Fruit fly (Drosophila melanogaster) whole organism, larva: Measurements from ENCODE around the gene nmo.

Experiments
- noc ChIP-seq: fragments of 200-800 bp; sonication (Bioruptor generic); optimal IDR thresholded peaks from 3 replicates; lab custom pipeline; 2019; ENCODE audit warnings: missing biosample characterization, mild to moderate bottlenecking, missing genetic modification characterization, moderate library complexity

The nmo gene

DNA sequence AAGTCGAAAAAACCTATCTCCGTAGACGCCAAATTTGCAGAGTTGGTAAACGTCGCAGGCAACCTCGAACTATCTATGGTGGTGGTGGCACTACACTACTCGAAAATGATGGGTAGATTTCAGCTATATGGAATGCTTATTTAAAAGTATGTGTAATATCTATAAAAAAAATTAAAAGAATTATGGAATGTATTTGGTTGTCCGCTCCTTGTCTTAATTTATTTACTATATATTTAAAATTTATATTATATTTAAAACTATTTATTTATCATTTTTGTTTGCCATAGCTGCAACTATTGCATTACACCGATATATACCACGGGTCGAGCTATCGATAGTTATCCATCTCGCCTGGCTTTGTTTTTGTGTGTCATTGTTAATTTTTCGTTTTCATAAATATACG, 2.8 kb upstream of the nmo start, which contains the start of the genes HP4 and CG8209:
HP4 (minus strand) TSS at position 74 of the 403 bp plus-strand sequence.
CG8209 (plus strand) TSS at position 326 of the 403 bp plus-strand sequence.
- peak; percentile 83 for TF ChIP-seq noc (tag; lab: Kevin White, UChicago)

DNA sequence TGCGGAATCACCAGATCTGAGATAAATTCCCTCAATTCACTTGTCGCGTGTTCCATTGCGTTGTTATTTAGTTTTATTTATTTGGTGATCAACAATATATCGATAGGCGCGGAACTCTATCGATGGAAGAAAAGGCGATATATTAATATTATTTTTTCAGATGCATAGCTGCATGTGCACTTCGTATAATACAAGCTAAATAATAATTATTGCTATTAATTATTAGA, 383 bp upstream of the nmo start, which contains the start of gene Pop4:
Pop4 (minus strand) TSS at position 101 of the 227 bp plus-strand sequence.
- no peak for TF ChIP-seq noc (tag; lab: Kevin White, UChicago)

DNA sequence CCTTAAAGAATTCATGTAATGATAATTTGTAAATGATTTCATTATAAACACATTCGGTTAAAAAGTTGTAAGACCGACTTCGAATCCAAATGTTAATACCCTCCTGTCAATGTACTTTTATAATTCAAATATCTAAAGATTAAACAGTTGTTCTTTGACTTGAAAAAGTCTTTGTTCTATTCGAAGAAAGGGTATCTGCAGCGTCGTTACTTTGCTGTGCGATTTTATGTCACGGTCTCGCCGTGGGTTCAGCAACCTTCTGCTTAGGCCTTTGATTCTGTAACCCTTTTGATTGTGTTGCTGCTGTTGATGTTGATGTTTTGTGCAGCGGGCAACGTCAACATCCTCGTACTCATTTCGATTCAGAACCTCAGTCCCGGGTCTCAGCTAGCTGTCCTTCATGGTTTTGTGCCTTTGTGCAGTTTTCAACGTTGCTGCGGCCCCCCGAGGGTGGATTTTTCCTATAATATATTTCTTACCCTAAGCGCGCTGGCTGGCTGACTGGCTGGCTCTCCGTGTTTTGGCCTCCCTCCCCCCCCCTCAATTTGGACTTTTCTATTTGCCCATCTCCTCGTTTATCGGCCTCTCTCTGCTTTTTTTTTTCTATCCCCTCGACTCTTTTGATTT, 2.5 kb downstream of the nmo start:
- TF ChIP-seq noc (tag; lab: Kevin White, UChicago): no peak

DNA sequence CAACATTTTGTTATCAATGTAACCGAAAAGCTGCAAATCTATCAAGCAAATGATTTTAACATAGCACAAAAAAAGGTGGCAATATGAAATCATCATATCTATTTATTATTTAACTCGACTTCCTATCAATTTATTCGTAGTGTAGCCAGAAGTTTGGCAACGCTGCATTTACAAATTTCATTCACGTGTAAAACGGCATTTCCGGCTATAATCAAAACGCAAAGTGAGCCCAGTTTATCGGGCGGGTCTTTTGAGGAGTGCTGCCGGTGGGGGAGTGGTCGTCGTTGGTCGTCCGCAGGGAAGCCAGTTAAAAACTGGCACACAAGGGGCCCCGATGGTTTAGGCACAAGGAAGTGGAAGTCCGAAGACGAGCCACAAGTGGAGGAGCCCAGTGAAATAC, 3.1 kb downstream of the nmo start:
- no peak for TF ChIP-seq noc (tag; lab: Kevin White, UChicago)

DNA sequence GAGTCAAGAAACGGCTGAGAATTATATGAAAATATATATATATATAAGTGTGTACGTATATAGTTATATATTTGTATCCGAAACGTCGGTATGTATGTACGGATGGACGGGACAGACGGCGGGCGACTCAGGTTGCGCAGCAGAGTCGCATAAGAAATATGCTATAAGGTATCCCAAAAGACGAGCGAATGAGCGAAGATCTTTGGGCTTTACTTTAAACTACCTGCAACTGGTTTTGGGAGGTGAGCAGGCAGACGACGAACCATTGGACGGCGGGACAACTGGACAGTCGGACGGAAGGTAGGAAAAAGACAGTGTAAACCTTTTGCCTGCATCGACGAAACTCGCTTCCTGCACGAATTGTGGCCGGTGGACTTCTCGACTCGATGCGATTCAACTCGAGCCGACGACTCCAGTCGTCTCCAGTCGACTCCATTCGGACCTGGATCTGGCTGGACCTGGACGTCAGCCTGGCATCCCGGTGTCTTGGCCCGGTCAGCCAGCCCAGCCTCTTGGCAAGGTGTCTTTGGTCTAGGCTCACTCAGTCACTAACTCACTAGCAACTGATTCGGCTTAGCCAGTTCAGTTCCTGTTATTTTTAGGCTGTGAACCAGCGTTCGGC, 4.9 kb downstream of the nmo start:
- TF ChIP-seq noc (tag; lab: Kevin White, UChicago): no peak

DNA sequence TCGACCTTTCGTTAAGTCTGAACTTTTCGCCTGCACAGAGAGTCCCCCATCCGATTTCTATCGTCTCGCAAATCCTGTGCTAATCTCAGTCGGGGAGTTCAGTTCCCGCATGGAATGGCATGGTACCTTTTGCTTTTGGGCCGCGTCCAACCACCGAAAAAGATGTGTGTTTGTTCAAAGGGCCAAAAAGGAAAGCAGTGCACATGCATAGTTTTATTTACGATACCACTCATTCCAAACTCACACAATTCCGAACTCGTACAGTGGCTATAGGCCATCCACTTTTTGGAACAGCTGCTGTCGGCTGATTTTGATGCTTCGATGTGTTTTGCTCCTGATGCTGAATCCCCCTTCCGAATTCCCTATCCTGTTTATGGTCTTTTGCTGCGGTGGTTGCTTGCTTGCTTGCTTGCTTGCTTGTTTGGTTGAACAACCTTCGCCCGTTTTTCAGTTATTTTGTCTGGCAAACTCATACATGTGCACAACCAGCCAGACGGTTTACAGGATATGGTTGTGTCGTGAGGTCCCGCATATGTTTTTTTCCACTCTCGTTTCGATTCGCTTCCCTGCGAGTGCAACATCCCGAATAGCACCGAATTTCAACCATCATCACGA, 5.9 kb downstream of the nmo start:
- no peak for TF ChIP-seq noc (tag; lab: Kevin White, UChicago)

DNA sequence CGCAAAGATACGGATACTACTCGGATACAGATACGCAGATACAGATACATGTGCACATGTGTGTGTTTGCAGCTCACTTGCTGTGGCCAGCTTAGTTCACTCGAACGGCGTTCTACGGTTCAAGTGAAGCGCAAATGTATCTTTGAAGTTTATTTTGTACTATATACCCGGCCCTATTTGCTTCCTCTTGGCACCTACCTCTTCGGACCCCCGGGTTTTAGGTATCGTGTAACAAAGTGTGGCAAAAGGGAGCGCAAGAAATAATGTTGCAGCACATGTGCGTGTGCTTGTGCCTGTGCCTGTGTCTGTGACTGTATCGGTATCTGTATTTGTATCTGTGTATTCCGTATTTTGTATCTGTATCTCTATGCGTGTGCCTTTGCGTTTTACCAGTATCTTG, 9.6 kb downstream of the nmo start:
- TF ChIP-seq noc (tag; lab: Kevin White, UChicago): no peak

DNA sequence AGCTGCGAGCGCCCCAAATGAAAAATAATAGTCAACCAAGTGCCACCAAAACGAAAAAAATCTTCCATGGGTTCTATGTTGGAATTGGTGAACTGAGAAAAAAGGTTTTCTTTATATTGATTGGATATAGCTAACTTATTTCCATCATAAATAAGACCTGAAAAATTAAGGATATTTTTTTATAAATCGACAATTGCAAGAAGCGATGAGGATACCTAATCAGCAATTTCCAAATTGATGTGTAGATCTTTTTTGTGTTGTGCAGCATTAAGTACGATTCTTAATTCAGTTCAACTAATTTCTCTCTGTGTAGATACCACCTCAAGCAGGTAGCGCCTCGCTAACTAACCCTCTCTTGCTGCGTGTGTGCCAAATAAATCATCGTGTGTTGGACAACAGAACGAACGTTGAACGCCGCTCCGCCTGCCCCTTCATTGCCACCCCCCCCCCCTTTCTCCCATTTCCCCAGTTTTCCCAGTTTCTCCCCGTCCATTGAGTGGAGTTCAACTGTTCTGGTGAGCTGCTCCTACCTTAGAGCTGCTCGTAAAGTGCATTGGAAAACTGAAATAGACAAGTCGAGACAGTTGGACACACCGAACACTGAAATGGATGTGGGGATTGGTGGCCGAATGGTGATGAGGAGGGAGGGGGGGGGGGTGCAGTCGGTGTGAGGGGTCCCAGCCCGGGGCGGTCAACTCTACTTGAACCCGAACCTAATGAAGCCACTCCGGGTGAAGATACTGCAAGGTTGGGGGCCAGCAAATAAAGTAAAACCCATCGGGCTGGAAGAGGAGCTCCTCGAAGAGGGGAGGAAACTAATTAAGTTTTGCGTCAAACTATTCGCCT, 10.2 kb downstream of the nmo start:
- no peak for TF ChIP-seq noc (tag; lab: Kevin White, UChicago)

DNA sequence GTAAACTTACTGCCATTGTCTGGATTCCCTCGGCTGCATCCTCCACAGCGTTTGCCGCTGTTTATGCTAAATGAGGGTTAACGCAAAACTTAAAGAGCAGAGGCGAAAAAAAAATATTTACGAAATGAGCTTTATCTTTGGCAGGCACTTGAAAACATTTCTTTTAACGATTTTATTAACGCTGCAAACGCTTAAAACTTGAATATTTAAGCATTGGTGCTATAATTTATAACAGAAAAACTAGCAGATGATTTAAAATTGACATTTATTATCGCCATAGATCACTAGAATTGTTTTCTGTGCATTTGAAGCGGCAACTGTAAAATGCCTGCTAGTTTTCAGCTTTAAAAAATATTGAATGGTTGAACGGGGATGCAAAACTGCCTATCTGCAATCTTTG, 11.4 kb downstream of the nmo start:
- TF ChIP-seq noc (tag; lab: Kevin White, UChicago): no peak

DNA sequence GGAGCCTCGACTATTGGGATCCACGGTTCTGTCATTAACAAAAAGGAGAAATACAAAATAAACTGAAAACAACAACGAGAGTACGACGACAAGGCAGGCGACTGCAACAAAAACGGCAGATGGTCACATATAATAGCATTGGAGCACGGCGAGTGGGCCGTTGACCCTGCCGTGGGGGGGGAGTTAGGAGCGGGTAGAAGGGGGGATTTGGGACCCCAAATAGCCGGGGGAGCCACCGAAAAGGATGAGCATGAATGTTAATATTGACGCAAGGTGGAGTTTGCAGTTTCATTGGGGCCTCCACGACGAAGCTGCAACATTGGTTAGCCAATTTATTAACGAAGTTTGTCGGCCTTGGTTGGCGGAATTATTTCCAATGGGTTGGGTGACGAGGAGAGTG, 14.0 kb downstream of the nmo start:
- no peak for TF ChIP-seq noc (tag; lab: Kevin White, UChicago)

DNA sequence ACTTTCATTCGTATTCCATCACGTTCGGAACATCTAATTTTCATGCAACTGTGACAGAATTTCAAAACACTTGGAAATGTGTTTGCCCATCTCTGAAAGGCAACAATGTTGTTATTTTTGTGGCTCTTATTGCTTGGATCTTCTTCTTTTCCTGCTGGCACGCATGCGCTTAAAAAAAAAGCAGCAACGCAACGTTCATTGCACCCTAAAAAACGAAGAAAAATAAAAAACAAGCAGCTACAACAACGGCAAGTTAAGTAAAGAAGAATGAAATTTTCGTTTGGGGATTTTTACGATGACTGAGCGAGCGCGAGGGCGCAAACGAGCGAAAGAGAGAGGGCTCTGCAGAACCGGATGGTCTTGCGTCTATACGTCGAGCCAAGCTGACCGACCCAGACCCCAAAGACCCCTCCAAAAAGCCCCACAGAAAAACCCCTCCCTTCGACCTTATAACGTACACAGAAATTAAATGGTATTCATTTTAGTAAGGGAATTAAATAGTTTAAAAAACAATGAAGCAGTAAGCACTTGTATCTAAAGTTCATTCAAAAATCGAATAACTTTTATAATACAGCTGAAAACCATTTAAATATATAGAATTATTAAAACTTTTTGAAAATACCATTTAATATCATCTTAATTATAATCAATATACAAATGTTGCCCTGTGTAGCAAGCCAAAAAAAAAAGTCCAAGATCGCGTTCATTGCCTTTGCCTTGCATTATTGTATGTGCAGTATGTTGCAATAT, 14.9 kb downstream of the nmo start:
- TF ChIP-seq noc (tag; lab: Kevin White, UChicago): no peak

DNA sequence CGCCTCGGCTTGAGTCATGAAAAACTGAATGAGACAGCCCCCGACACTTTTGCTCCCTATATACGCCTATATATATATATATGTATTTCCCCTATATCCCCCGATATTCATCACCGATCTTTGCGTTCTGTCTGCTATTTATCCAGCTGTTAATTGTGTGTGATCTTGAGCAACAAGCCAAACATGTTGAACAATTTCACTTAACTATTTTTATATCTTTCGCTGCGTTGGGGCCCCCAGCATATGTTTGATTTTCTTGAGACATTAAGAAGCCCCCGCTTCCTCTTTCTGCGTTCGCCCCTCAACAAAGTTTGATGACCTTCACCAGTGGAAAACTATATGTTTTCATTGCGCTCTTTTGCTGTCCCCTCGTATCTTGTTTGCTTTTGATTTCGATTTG, 17.5 kb downstream of the nmo start:
- TF ChIP-seq noc (tag; lab: Kevin White, UChicago): no peak

DNA sequence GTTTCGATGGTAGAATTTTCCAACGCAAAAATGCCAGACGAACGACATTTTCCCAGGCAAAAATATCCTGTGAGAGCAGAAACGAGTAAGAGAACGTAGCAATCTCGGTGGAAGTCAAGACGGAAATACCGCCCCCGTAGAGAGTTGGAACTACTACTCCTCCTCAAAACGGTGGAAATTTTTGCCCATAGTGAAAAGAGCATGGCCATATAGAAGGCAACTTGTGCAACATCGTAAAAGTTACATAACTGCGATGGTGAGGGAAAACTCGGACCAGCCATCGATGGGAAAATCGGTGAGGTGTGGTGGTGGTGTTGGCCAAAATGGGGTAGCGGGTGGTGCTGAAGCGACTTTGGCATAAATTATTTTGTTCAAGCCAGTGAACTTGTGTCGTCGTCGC, 21.1 kb downstream of the nmo start:
- no peak for TF ChIP-seq noc (tag; lab: Kevin White, UChicago)

DNA sequence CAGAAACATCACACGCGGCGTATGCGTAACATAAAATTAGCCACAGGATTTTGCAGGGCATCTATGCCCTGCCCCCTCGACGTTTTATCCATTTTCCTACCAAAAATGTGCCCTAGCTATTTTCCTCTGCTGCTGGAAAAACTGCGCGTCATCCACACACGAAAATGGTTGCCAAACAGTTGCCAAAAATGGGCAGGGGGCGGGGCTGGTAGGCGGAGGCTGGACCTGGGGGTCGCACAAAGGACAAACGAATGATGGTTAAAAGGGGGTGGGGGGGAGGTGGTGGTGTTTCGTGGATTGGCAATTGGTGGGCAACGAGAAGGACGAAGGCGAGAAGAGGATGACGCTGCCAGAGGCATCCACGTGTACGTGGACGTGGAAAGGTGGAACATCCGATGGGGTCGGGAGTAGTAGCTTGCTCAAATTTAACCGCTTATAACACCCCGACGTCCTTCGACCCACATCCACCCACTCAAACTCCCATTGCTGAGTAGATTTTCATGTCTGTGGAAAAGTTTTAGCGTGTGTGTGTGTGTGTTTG, 22.3 kb downstream of the nmo start:
- no peak for TF ChIP-seq noc (tag; lab: Kevin White, UChicago)

DNA sequence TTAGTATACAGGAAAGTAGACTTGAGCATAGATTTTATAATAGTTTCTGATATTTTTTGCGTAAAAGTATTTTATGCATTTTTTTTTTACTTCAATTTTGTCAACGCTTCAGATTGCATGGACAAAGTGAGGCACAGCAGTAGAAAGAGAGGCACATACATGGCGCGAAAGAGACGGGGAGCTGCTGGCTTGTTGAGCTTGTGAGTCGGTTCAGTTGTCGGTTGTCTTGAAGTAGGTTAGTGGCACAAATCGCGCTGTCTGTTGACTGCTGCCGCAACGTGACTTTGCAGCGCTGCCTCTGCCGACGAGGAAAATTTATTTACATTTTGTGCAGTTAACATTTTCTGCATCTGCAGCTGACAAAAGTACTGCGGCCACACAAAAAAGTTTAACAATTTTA, 26.9 kb downstream of the nmo start:
- no peak for TF ChIP-seq noc (tag; lab: Kevin White, UChicago)
